Fruit fly (Drosophila melanogaster): Measurements from ENCODE around the gene AhcyL2.

Gene AhcyL2

dm6 chr3R:16986181-16987074, 4.5 kb upstream of the AhcyL2 start:
- TF ChIP-seq kay (GFP tag; ENCODE audit: borderline replicate concordance): peak; percentile 87
- peak; percentile 98 for TF ChIP-seq Hr96 (GFP tag; optimal IDR thresholded peaks at IDR 0.05)
- peak; percentile 86 for TF ChIP-seq CG14711 (tag; optimal IDR thresholded peaks at IDR 0.05)
- TF ChIP-seq tj (GFP tag; optimal IDR thresholded peaks at IDR 0.05): peak; percentile 88
- no peak for TF ChIP-seq cnc (optimal IDR thresholded peaks at IDR 0.05)
- peak; percentile 97 for TF ChIP-seq CG5204 (GFP tag; optimal IDR thresholded peaks at IDR 0.05)
- TF ChIP-seq ovo (GFP tag; optimal IDR thresholded peaks at IDR 0.05): peak; percentile 66
- peak; percentile 88 for TF ChIP-seq bab1 (GFP tag; optimal IDR thresholded peaks at IDR 0.05)
- TF ChIP-seq Mnt (GFP tag; optimal IDR thresholded peaks at IDR 0.05): peak; percentile 92
- peak; percentile 95 for TF ChIP-seq CG7101 (tag; optimal IDR thresholded peaks at IDR 0.05)
- peak; percentile 94 for TF ChIP-seq Clk (GFP tag; optimal IDR thresholded peaks at IDR 0.05)
- peak; percentile 94 for TF ChIP-seq Crg-1 (GFP tag; optimal IDR thresholded peaks at IDR 0.05)
- TF ChIP-seq CG33017 (tag; optimal IDR thresholded peaks at IDR 0.05): peak; percentile 96
- TF ChIP-seq CG1620 (GFP tag; optimal IDR thresholded peaks at IDR 0.05): peak; percentile 89
- TF ChIP-seq CG7045 (GFP tag; optimal IDR thresholded peaks at IDR 0.05): peak; percentile 98
- TF ChIP-seq toe (GFP tag; optimal IDR thresholded peaks at IDR 0.05): peak; percentile 94
- TF ChIP-seq pad (GFP tag; optimal IDR thresholded peaks at IDR 0.05): peak; percentile 88
- peak; percentile 98 for TF ChIP-seq cic (GFP tag; optimal IDR thresholded peaks at IDR 0.05)
- TF ChIP-seq CG12768 (GFP tag; optimal IDR thresholded peaks at IDR 0.05): peak; percentile 94
- TF ChIP-seq CG11617 (GFP tag; optimal IDR thresholded peaks at IDR 0.05): peak; percentile 94

DNA sequence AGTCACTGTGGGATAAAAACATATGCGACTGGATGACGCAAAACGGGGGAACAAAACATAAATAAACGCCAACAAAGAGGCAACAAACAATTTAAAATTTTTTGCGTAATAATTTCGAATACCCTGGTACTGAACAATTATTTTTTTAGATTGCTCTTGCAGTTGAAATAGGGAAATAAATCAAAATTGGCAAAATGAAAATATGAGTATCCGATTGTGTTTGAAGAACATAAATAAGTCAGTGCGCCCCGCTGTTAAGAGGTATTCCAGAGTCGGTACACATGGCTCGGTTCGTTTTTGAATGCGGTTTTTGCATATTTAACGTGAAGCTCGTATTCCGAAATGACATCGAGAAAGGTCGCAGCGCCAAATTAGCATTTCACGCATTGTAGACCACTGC, 3.6 kb upstream of the AhcyL2 start:
- TF ChIP-seq Clk (GFP tag; optimal IDR thresholded peaks at IDR 0.05): no peak
- TF ChIP-seq kay (GFP tag; ENCODE audit: borderline replicate concordance): peak; percentile 79
- no peak for TF ChIP-seq CG12768 (GFP tag; optimal IDR thresholded peaks at IDR 0.05)

DNA sequence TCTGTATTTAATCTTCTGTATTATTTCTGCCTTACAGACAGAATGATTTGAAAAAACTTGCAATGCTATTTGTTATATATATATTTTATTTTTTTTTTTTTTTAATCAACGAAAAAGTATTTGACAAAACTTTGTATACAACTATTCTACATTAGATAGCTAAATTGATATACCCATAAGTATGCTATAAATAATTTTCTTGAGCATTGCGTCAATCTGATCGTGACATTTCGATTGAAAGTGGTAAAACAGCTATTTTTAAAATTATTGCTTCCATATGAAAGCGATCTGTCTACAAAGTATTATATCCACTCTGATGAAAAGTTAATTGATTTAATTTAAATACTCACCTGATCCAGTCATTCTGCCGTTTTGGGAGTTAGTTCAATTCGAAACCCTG, 2.3 kb upstream of the AhcyL2 start:
- TF ChIP-seq kay (GFP tag; ENCODE audit: borderline replicate concordance) (no peak), Hr96 (GFP tag; optimal IDR thresholded peaks at IDR 0.05) (no peak), pad (GFP tag; optimal IDR thresholded peaks at IDR 0.05) (no peak), CG11617 (GFP tag; optimal IDR thresholded peaks at IDR 0.05) (no peak), bab1 (GFP tag; optimal IDR thresholded peaks at IDR 0.05) (no peak), cnc (optimal IDR thresholded peaks at IDR 0.05) (no peak), CG1620 (GFP tag; optimal IDR thresholded peaks at IDR 0.05) (no peak), toe (GFP tag; optimal IDR thresholded peaks at IDR 0.05) (no peak), CG12768 (GFP tag; optimal IDR thresholded peaks at IDR 0.05) (no peak), tj (GFP tag; optimal IDR thresholded peaks at IDR 0.05) (no peak), Clk (GFP tag; optimal IDR thresholded peaks at IDR 0.05) (no peak), CG5204 (GFP tag; optimal IDR thresholded peaks at IDR 0.05) (no peak), Crg-1 (GFP tag; optimal IDR thresholded peaks at IDR 0.05) (no peak), cic (GFP tag; optimal IDR thresholded peaks at IDR 0.05) (no peak), CG7045 (GFP tag; optimal IDR thresholded peaks at IDR 0.05) (no peak), CG7101 (tag; optimal IDR thresholded peaks at IDR 0.05) (no peak), CG33017 (tag; optimal IDR thresholded peaks at IDR 0.05) (no peak)

- TF ChIP-seq CG11617 (GFP tag; optimal IDR thresholded peaks at IDR 0.05): no peak
- TF ChIP-seq Clk (GFP tag; optimal IDR thresholded peaks at IDR 0.05): no peak
- TF ChIP-seq Hr96 (GFP tag; optimal IDR thresholded peaks at IDR 0.05): no peak
- TF ChIP-seq CG12768 (GFP tag; optimal IDR thresholded peaks at IDR 0.05): no peak
- no peak for TF ChIP-seq toe (GFP tag; optimal IDR thresholded peaks at IDR 0.05)
- no peak for TF ChIP-seq ovo (GFP tag; optimal IDR thresholded peaks at IDR 0.05)
- TF ChIP-seq CG5204 (GFP tag; optimal IDR thresholded peaks at IDR 0.05): no peak
- no peak for TF ChIP-seq bab1 (GFP tag; optimal IDR thresholded peaks at IDR 0.05)
- TF ChIP-seq cnc (optimal IDR thresholded peaks at IDR 0.05): no peak
- no peak for TF ChIP-seq CG1620 (GFP tag; optimal IDR thresholded peaks at IDR 0.05)
- TF ChIP-seq Mnt (GFP tag; optimal IDR thresholded peaks at IDR 0.05): no peak
- TF ChIP-seq Crg-1 (GFP tag; optimal IDR thresholded peaks at IDR 0.05): no peak
- TF ChIP-seq CG14711 (tag; optimal IDR thresholded peaks at IDR 0.05): no peak
- TF ChIP-seq kay (GFP tag; ENCODE audit: borderline replicate concordance): no peak
- TF ChIP-seq tj (GFP tag; optimal IDR thresholded peaks at IDR 0.05): no peak
- TF ChIP-seq CG7101 (tag; optimal IDR thresholded peaks at IDR 0.05): no peak
- no peak for TF ChIP-seq CG33017 (tag; optimal IDR thresholded peaks at IDR 0.05)
- no peak for TF ChIP-seq cic (GFP tag; optimal IDR thresholded peaks at IDR 0.05)
- TF ChIP-seq CG7045 (GFP tag; optimal IDR thresholded peaks at IDR 0.05): no peak
These were observed 1.0 kb upstream of the AhcyL2 start for dm6 chr3R:16983001-16983400.

- peak; percentile 2 for TF ChIP-seq CG7101 (tag; optimal IDR thresholded peaks at IDR 0.05)
- peak; percentile 53 for TF ChIP-seq kay (GFP tag; ENCODE audit: borderline replicate concordance)
- no peak for TF ChIP-seq Mnt (GFP tag; optimal IDR thresholded peaks at IDR 0.05)
These were observed 867 bp downstream of the AhcyL2 start for dm6 chr3R:16980958-16981623.

dm6 chr3R:16977745-16978305, 4.1 kb downstream of the AhcyL2 start, which contains the start of gene Actn3:
TSS of gene Actn3 (minus strand) at chr3R:16977795.
- no peak for TF ChIP-seq Crg-1 (GFP tag; optimal IDR thresholded peaks at IDR 0.05)
- TF ChIP-seq Clk (GFP tag; optimal IDR thresholded peaks at IDR 0.05): no peak
- no peak for TF ChIP-seq CG1620 (GFP tag; optimal IDR thresholded peaks at IDR 0.05)
- TF ChIP-seq cnc (optimal IDR thresholded peaks at IDR 0.05): no peak
- no peak for TF ChIP-seq CG7101 (tag; optimal IDR thresholded peaks at IDR 0.05)
- TF ChIP-seq CG7045 (GFP tag; optimal IDR thresholded peaks at IDR 0.05): no peak
- TF ChIP-seq CG11617 (GFP tag; optimal IDR thresholded peaks at IDR 0.05): no peak
- TF ChIP-seq bab1 (GFP tag; optimal IDR thresholded peaks at IDR 0.05): no peak
- no peak for TF ChIP-seq Mnt (GFP tag; optimal IDR thresholded peaks at IDR 0.05)
- no peak for TF ChIP-seq CG33017 (tag; optimal IDR thresholded peaks at IDR 0.05)
- no peak for TF ChIP-seq Hr96 (GFP tag; optimal IDR thresholded peaks at IDR 0.05)
- no peak for TF ChIP-seq toe (GFP tag; optimal IDR thresholded peaks at IDR 0.05)
- no peak for TF ChIP-seq tj (GFP tag; optimal IDR thresholded peaks at IDR 0.05)
- TF ChIP-seq kay (GFP tag; ENCODE audit: borderline replicate concordance): no peak
- no peak for TF ChIP-seq CG14711 (tag; optimal IDR thresholded peaks at IDR 0.05)
- TF ChIP-seq pad (GFP tag; optimal IDR thresholded peaks at IDR 0.05): no peak
- TF ChIP-seq cic (GFP tag; optimal IDR thresholded peaks at IDR 0.05): no peak
- TF ChIP-seq CG12768 (GFP tag; optimal IDR thresholded peaks at IDR 0.05): no peak

Measured in whole organism, adult.